Fruit fly (Drosophila melanogaster) whole organism, prepupa: ENCODE results near the gene SK.

Experiments
- Eip78C ChIP-seq: fragments of 200-800 bp; sonication (Bioruptor generic); peaks from one replicate; lab custom pipeline; 2016; ENCODE audit warnings: missing biosample characterization, missing genetic modification characterization
- Lpt ChIP-seq: fragments of 200-800 bp; sonication (Bioruptor generic); optimal IDR thresholded peaks from 3 replicates; lab custom pipeline; 2016; ENCODE audit warnings: missing biosample characterization, missing genetic modification characterization
- pdm3 ChIP-seq: fragments of 200-800 bp; sonication (Bioruptor generic); optimal IDR thresholded peaks from 3 replicates; lab custom pipeline; 2016; ENCODE audit warnings: missing biosample characterization, missing genetic modification characterization

- TF ChIP-seq pdm3: no peak
- TF ChIP-seq Eip78C (GFP tag; lab: Kevin White, UChicago): no peak
- TF ChIP-seq Lpt (GFP tag; lab: Kevin White, UChicago): no peak
These were observed 10.0 kb downstream of the SK start for dm6 chrX:5349899-5350575.
